Worm (Caenorhabditis elegans) whole organism, early embryonic: ENCODE measurements around the gene C54F6.12.

Experiments
- B0310.2 ChIP-seq: sonication (generic microtip); optimal IDR thresholded peaks from 2 replicates; lab custom pipeline; 2016; ENCODE audit warnings: mild to moderate bottlenecking, missing genetic modification characterization, missing compliant biosample characterization
- F13C5.2 ChIP-seq: sonication (generic microtip); optimal IDR thresholded peaks from 2 replicates; lab custom pipeline; 2017; ENCODE audit warnings: mild to moderate bottlenecking, missing genetic modification characterization, inconsistent platforms, missing compliant biosample characterization
- aly-1 ChIP-seq: sonication (generic microtip); optimal IDR thresholded peaks from 2 replicates; lab custom pipeline; 2016; ENCODE audit warnings: missing genetic modification characterization, missing compliant biosample characterization
- ama-1 ChIP-seq: fragments of 150-350 bp; optimal IDR thresholded peaks from 2 replicates; lab custom pipeline; 2014
- ceh-13 ChIP-seq: fragments of 200-800 bp; sonication (Bioruptor generic); optimal IDR thresholded peaks from 2 replicates; lab custom pipeline; 2018; ENCODE audit warnings: mild to moderate bottlenecking, missing genetic modification characterization, missing compliant biosample characterization
- ceh-36 ChIP-seq: sonication (generic microtip); optimal IDR thresholded peaks from 2 replicates; lab custom pipeline; 2016; ENCODE audit warnings: missing genetic modification characterization, inconsistent platforms, missing compliant biosample characterization
- ets-7 ChIP-seq: sonication (generic microtip); optimal IDR thresholded peaks from 2 replicates; lab custom pipeline; 2016; ENCODE audit warnings: missing genotype, missing genetic modification characterization, missing compliant biosample characterization
- flt-1 ChIP-seq: fragments of 200-800 bp; sonication (Bioruptor generic); IDR thresholded peaks from 2 replicates; pipeline ENCODE4 v1.3.6; 2022; ENCODE audit warnings: missing genetic modification characterization, missing compliant biosample characterization
- hmbx-1 ChIP-seq: sonication (generic microtip); optimal IDR thresholded peaks from 2 replicates; lab custom pipeline; 2016; ENCODE audit warnings: mild to moderate bottlenecking, missing genetic modification characterization, missing compliant biosample characterization
- hmg-4 ChIP-seq: fragments of 200-800 bp; sonication (Bioruptor generic); optimal IDR thresholded peaks from 2 replicates; lab custom pipeline; 2018; ENCODE audit warnings: mild to moderate bottlenecking, missing genetic modification characterization, missing compliant biosample characterization
- hnd-1 ChIP-seq: sonication (generic microtip); optimal IDR thresholded peaks from 2 replicates; lab custom pipeline; 2016; ENCODE audit warnings: missing genetic modification characterization, missing compliant biosample characterization
- pes-1 ChIP-seq: fragments of 200-800 bp; sonication (Bioruptor generic); IDR thresholded peaks from 2 replicates; pipeline ENCODE4 v1.3.6; 2022; ENCODE audit warnings: missing genetic modification reagents, missing genetic modification characterization, missing compliant biosample characterization
- scrt-1 ChIP-seq: fragments of 200-800 bp; sonication (Bioruptor generic); IDR thresholded peaks from 2 replicates; pipeline ENCODE4 v1.3.6; 2022; ENCODE audit warnings: missing genetic modification characterization, missing compliant biosample characterization
- sea-1 ChIP-seq: fragments of 200-800 bp; sonication (Bioruptor generic); conservative IDR thresholded peaks from 2 replicates; pipeline ENCODE4 v1.3.6; 2022; ENCODE audit warnings: missing genetic modification characterization, missing compliant biosample characterization
- tbx-11 ChIP-seq: fragments of 200-800 bp; sonication (Bioruptor generic); IDR thresholded peaks from 2 replicates; pipeline ENCODE4 v1.3.6; 2022; ENCODE audit warnings: missing genetic modification characterization, missing compliant biosample characterization
- tbx-37 ChIP-seq: fragments of 200-800 bp; sonication (Bioruptor generic); conservative IDR thresholded peaks from 2 replicates; pipeline ENCODE4 v1.3.6; 2022; ENCODE audit warnings: missing genetic modification reagents, missing genetic modification characterization, missing compliant biosample characterization
- tra-4 ChIP-seq: sonication (generic microtip); optimal IDR thresholded peaks from 2 replicates; lab custom pipeline; 2017; ENCODE audit warnings: missing genetic modification characterization, missing compliant biosample characterization

Gene C54F6.12

DNA sequence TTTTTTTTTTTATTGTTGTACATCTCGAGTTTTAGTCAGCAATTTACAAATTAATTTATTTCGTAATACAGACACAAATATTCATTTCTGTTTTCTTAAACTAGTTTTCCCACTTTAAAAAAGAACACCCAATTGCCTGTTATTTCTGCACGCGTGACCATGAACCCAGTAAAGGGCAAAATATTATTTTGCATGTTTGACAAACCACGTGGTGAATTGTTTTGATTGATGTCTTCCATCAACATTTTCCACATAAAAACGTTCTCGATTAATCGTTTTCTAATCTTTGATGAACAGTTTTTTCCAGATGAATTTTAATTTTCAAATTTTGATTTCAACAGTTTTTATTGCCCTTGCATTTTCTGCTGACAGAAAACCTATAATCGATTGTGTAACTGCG, 12.2 kb downstream of the C54F6.12 start, which contains the start of gene C54F6.18:
TSS of gene C54F6.18 (plus strand) at position 301 of the 400 bp plus-strand sequence.
- no peak for TF ChIP-seq tbx-37 (GFP tag; lab: Robert Waterston, UW)
- no peak for TF ChIP-seq flt-1 (GFP tag; lab: Robert Waterston, UW)
- TF ChIP-seq scrt-1 (GFP tag; lab: Robert Waterston, UW) = no peak
- TF ChIP-seq pes-1 (GFP tag; lab: Robert Waterston, UW) = no peak
- TF ChIP-seq ama-1 (lab: Kevin White, UChicago) = no peak
- TF ChIP-seq tbx-11 (GFP tag; lab: Robert Waterston, UW) = no peak
- TF ChIP-seq hnd-1 (tag; lab: Kevin White, UChicago) = no peak
- no peak for TF ChIP-seq ceh-36 (tag; lab: Kevin White, UChicago)

- TF ChIP-seq sea-1 (no peak), ceh-13 (GFP tag; lab: Kevin White, UChicago) (no peak), ets-7 (tag; lab: Kevin White, UChicago) (no peak), F13C5.2 (no peak), tbx-11 (GFP tag; lab: Robert Waterston, UW) (no peak), tra-4 (tag; lab: Kevin White, UChicago) (no peak), hmbx-1 (tag; lab: Kevin White, UChicago) (no peak), aly-1 (tag; lab: Kevin White, UChicago) (no peak), pes-1 (GFP tag; lab: Robert Waterston, UW) (no peak), hnd-1 (tag; lab: Kevin White, UChicago) (no peak), B0310.2 (tag; lab: Kevin White, UChicago) (no peak), ama-1 (lab: Kevin White, UChicago) (no peak), scrt-1 (GFP tag; lab: Robert Waterston, UW) (no peak)
Measured at ce11 chrV:7524447-7524846, 13.5 kb downstream of the C54F6.12 start, which contains the start of gene C54F6.20. Gene C54F6.20, plus strand, starts transcription at chrV:7524747.

ce11 chrV:7523392-7523791, 14.5 kb downstream of the C54F6.12 start, which contains the start of gene C54F6.6:
Gene C54F6.6, plus strand, starts transcription at chrV:7523692.
- TF ChIP-seq scrt-1 (GFP tag; lab: Robert Waterston, UW) (no peak), ceh-36 (tag; lab: Kevin White, UChicago) (no peak), tra-4 (tag; lab: Kevin White, UChicago) (no peak), ama-1 (lab: Kevin White, UChicago) (no peak), ceh-13 (GFP tag; lab: Kevin White, UChicago) (no peak), F13C5.2 (no peak), hmbx-1 (tag; lab: Kevin White, UChicago) (no peak), B0310.2 (tag; lab: Kevin White, UChicago) (no peak), hmg-4 (GFP tag; lab: Kevin White, UChicago) (no peak), pes-1 (GFP tag; lab: Robert Waterston, UW) (no peak), aly-1 (tag; lab: Kevin White, UChicago) (no peak), tbx-37 (GFP tag; lab: Robert Waterston, UW) (no peak), ets-7 (tag; lab: Kevin White, UChicago) (no peak), hnd-1 (tag; lab: Kevin White, UChicago) (no peak), tbx-11 (GFP tag; lab: Robert Waterston, UW) (no peak), flt-1 (GFP tag; lab: Robert Waterston, UW) (no peak), sea-1 (no peak)

DNA sequence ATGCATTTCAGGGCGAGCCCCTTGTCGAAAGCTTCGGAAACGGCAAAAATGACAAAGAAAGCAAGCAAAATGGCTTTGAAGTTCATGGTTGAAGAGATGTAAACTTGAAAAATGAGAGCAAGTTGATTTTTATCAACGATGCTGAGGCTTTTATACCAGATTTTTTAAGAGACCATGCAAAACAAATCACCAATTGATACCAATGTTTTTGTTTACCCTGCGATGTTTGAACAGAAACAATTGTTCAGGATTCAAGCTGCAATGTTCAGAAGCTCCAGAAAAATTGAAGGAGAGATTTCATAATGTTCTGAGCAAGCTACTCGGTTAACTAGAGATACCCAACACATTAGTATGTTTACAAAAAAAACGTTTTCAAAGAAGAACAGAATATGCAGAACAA, 15.6 kb downstream of the C54F6.12 start, which contains the start of gene C54F6.15:
TSS of gene C54F6.15 (minus strand) at position 101 of the 400 bp plus-strand sequence.
- no peak for TF ChIP-seq tbx-11 (GFP tag; lab: Robert Waterston, UW)
- no peak for TF ChIP-seq pes-1 (GFP tag; lab: Robert Waterston, UW)
- TF ChIP-seq tbx-37 (GFP tag; lab: Robert Waterston, UW) = no peak
- TF ChIP-seq scrt-1 (GFP tag; lab: Robert Waterston, UW) = no peak
- no peak for TF ChIP-seq hnd-1 (tag; lab: Kevin White, UChicago)
- TF ChIP-seq ama-1 (lab: Kevin White, UChicago) = no peak
- TF ChIP-seq hmbx-1 (tag; lab: Kevin White, UChicago) = no peak
- TF ChIP-seq hmg-4 (GFP tag; lab: Kevin White, UChicago) = no peak
- no peak for TF ChIP-seq sea-1
- no peak for TF ChIP-seq aly-1 (tag; lab: Kevin White, UChicago)
- no peak for TF ChIP-seq ceh-36 (tag; lab: Kevin White, UChicago)

DNA sequence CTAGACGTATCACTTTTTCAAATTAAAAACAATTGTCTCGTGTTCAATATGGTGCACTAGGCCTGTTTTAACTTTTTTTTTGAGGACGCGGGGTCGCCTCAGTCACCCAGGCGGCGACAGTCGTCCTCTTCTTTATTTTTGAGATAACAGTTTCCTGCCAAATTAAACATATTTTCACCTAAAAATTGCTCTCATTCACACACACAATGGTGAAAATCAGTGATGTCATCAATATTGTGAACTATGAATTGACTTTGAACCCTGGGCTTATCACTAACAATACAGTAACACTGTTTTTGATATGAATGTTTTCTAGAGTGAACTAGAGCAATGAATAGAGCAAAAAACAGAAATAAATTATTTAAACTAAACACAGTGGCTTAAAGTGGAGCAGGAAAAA, 16.6 kb downstream of the C54F6.12 start:
- TF ChIP-seq ets-7 (tag; lab: Kevin White, UChicago) (no peak), aly-1 (tag; lab: Kevin White, UChicago) (no peak), hmg-4 (GFP tag; lab: Kevin White, UChicago) (no peak), sea-1 (no peak), tbx-37 (GFP tag; lab: Robert Waterston, UW) (no peak)

DNA sequence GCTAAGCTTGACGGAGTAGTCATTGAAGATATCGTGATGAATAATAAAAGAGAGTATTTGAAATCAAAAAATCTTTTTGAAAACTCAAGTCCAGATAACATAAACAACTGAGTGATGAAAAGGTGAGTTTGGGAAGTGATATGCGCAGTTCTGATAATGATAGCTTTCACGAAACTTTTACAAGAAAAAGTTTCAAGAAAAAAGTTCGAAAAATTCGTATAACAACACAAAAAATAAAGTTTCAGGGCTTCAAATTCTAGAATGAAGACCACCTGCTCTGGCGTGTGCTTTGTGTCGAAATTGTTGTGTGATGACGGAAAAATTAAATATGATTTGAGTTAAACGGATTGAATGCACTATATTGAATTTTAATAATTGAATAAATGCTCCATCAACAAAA, 17.8 kb downstream of the C54F6.12 start, which contains the start of gene srb-19:
TSS of gene srb-19 (minus strand) at position 101 of the 400 bp plus-strand sequence.
- TF ChIP-seq flt-1 (GFP tag; lab: Robert Waterston, UW) = no peak
- TF ChIP-seq ceh-36 (tag; lab: Kevin White, UChicago) = no peak
- TF ChIP-seq tbx-37 (GFP tag; lab: Robert Waterston, UW) = no peak
- TF ChIP-seq pes-1 (GFP tag; lab: Robert Waterston, UW) = no peak
- no peak for TF ChIP-seq tbx-11 (GFP tag; lab: Robert Waterston, UW)
- TF ChIP-seq ets-7 (tag; lab: Kevin White, UChicago) = no peak
- no peak for TF ChIP-seq aly-1 (tag; lab: Kevin White, UChicago)
- no peak for TF ChIP-seq B0310.2 (tag; lab: Kevin White, UChicago)
- TF ChIP-seq sea-1 = no peak
- no peak for TF ChIP-seq ama-1 (lab: Kevin White, UChicago)
- no peak for TF ChIP-seq hmbx-1 (tag; lab: Kevin White, UChicago)
- no peak for TF ChIP-seq hmg-4 (GFP tag; lab: Kevin White, UChicago)
- TF ChIP-seq hnd-1 (tag; lab: Kevin White, UChicago) = no peak
- no peak for TF ChIP-seq tra-4 (tag; lab: Kevin White, UChicago)
- TF ChIP-seq scrt-1 (GFP tag; lab: Robert Waterston, UW) = no peak
- no peak for TF ChIP-seq ceh-13 (GFP tag; lab: Kevin White, UChicago)

ce11 chrV:7514939-7515338, 23.0 kb downstream of the C54F6.12 start, which contains the start of gene srb-18:
Gene srb-18, plus strand, starts transcription at chrV:7515239.
- TF ChIP-seq F13C5.2 (no peak), B0310.2 (tag; lab: Kevin White, UChicago) (no peak), ama-1 (lab: Kevin White, UChicago) (no peak), pes-1 (GFP tag; lab: Robert Waterston, UW) (no peak), hnd-1 (tag; lab: Kevin White, UChicago) (no peak), ceh-36 (tag; lab: Kevin White, UChicago) (no peak), scrt-1 (GFP tag; lab: Robert Waterston, UW) (no peak), tra-4 (tag; lab: Kevin White, UChicago) (no peak), tbx-37 (GFP tag; lab: Robert Waterston, UW) (no peak), tbx-11 (GFP tag; lab: Robert Waterston, UW) (no peak), ets-7 (tag; lab: Kevin White, UChicago) (no peak), sea-1 (no peak)
